Fruit fly (Drosophila melanogaster): ENCODE measurements around the gene CG31869.

dm6 chr2L:10841619-10842018 lies 40.7 kb upstream of the CG31869 start:
- TF ChIP-seq Mes4 (GFP tag; optimal IDR thresholded peaks at IDR 0.05), result no peak
- no peak for TF ChIP-seq hkb (optimal IDR thresholded peaks at IDR 0.05)
- no peak for TF ChIP-seq hkb (GFP tag; IDR thresholded peaks at IDR 0.05)
- TF ChIP-seq CG14014 (GFP tag; IDR thresholded peaks at IDR 0.05), result no peak
- TF ChIP-seq CG15514 (GFP tag; optimal IDR thresholded peaks at IDR 0.05), result no peak
- no peak for TF ChIP-seq Bdp1 (GFP tag; optimal IDR thresholded peaks at IDR 0.05)
- no peak for TF ChIP-seq Eip74EF (GFP tag; optimal IDR thresholded peaks at IDR 0.05)
- no peak for TF ChIP-seq CG11696 (GFP tag; IDR thresholded peaks at IDR 0.05)
- TF ChIP-seq tap (tag; optimal IDR thresholded peaks at IDR 0.05), result no peak
- TF ChIP-seq Pdp1 (GFP tag; optimal IDR thresholded peaks at IDR 0.05), result no peak
- TF ChIP-seq Neu2 (GFP tag; optimal IDR thresholded peaks at IDR 0.05; ENCODE audit: borderline replicate concordance), result no peak
- no peak for TF ChIP-seq HLH3B (GFP tag; IDR thresholded peaks at IDR 0.05)
- TF ChIP-seq CG2712 (tag; optimal IDR thresholded peaks at IDR 0.05), result no peak
